Fruit fly (Drosophila melanogaster) whole organism, prepupa: ENCODE results near the gene CG17931.

Source experiments
- CG10631 ChIP-seq: fragments of 200-800 bp; sonication (Bioruptor generic); optimal IDR thresholded peaks from 2 replicates; lab custom pipeline; 2016; ENCODE audit warnings: missing biosample characterization, missing genetic modification characterization
- CG11762 ChIP-seq: fragments of 200-800 bp; sonication (Bioruptor generic); optimal IDR thresholded peaks from 3 replicates; lab custom pipeline; 2016; ENCODE audit warnings: missing biosample characterization, missing genetic modification characterization; ENCODE audit not compliant: insufficient read depth
- CG15336 ChIP-seq: fragments of 200-800 bp; sonication (Bioruptor generic); IDR thresholded peaks from 2 replicates; pipeline ENCODE4 v1.3.6; 2022; ENCODE audit warnings: missing biosample characterization, missing genetic modification characterization
- CG1621 ChIP-seq: fragments of 200-800 bp; sonication (Bioruptor generic); optimal IDR thresholded peaks from 3 replicates; lab custom pipeline; 2018; ENCODE audit warnings: missing biosample characterization, mild to moderate bottlenecking, missing genetic modification characterization
- CG16779 ChIP-seq: fragments of 200-800 bp; sonication (Bioruptor generic); optimal IDR thresholded peaks from 3 replicates; lab custom pipeline; 2017; ENCODE audit warnings: missing biosample characterization, mild to moderate bottlenecking, missing genetic modification characterization
- CG8119 ChIP-seq: fragments of 200-800 bp; sonication (Bioruptor generic); IDR thresholded peaks from 3 replicates; pipeline ENCODE4 v1.3.6; 2022; ENCODE audit warnings: missing biosample characterization, missing genetic modification characterization
- Eip75B ChIP-seq: fragments of 200-800 bp; sonication (Bioruptor generic); optimal IDR thresholded peaks from 3 replicates; lab custom pipeline; 2016; ENCODE audit warnings: missing biosample characterization, missing genetic modification characterization
- Eip93F ChIP-seq: fragments of 200-800 bp; sonication (Bioruptor generic); optimal IDR thresholded peaks from 2 replicates; lab custom pipeline; 2016; ENCODE audit warnings: missing biosample characterization, mild to moderate bottlenecking, missing genetic modification characterization
- Hr38 ChIP-seq: sonication (Bioruptor generic); optimal IDR thresholded peaks from 2 replicates; lab custom pipeline; 2016; ENCODE audit warnings: missing biosample characterization, missing genetic modification characterization
- Hr4 ChIP-seq: fragments of 200-800 bp; sonication (Bioruptor generic); optimal IDR thresholded peaks from 3 replicates; lab custom pipeline; 2016; ENCODE audit warnings: missing biosample characterization, missing genetic modification characterization
- Lpt ChIP-seq: fragments of 200-800 bp; sonication (Bioruptor generic); optimal IDR thresholded peaks from 3 replicates; lab custom pipeline; 2016; ENCODE audit warnings: missing biosample characterization, missing genetic modification characterization
- Met ChIP-seq: fragments of 200-800 bp; sonication (Bioruptor generic); optimal IDR thresholded peaks from 3 replicates; lab custom pipeline; 2016; ENCODE audit warnings: missing biosample characterization, missing genetic modification characterization
- svp ChIP-seq: fragments of 200-800 bp; sonication (Bioruptor generic); peaks from one replicate; lab custom pipeline; 2016; ENCODE audit warnings: missing biosample characterization, missing genetic modification characterization

dm6 chr3R:16340610-16341009, 18.7 kb downstream of the CG17931 start:
- TF ChIP-seq Met (GFP tag; lab: Kevin White, UChicago): no peak
- peak; percentile 6 for TF ChIP-seq CG1621 (tag; lab: Kevin White, UChicago)
- TF ChIP-seq Hr4: no peak
- no peak for TF ChIP-seq CG11762 (GFP tag; lab: Kevin White, UChicago)
- TF ChIP-seq CG10631 (GFP tag; lab: Kevin White, UChicago): no peak
- TF ChIP-seq Eip75B: no peak
- no peak for TF ChIP-seq Lpt (GFP tag; lab: Kevin White, UChicago)
- no peak for TF ChIP-seq Eip93F (GFP tag; lab: Kevin White, UChicago)
- TF ChIP-seq CG15336 (GFP tag; lab: Robert Waterston, UW): 0 out of 2 replicates have a peak, but pooled peaks have one; percentile 28
- TF ChIP-seq CG8119 (GFP tag; lab: Robert Waterston, UW): no peak
- no peak for TF ChIP-seq CG16779 (tag; lab: Kevin White, UChicago)
- TF ChIP-seq Hr38: no peak
- TF ChIP-seq svp (GFP tag; lab: Kevin White, UChicago): no peak
